Fruit fly (Drosophila melanogaster): ENCODE measurements around the gene CG1677.

dm6 chrX:7285995-7286985 lies 119.3 kb downstream of the CG1677 start, which contains the start of gene CG2059:
- TF ChIP-seq CG11617 (GFP tag; optimal IDR thresholded peaks at IDR 0.05) (peak; percentile 66), kay (GFP tag; ENCODE audit: borderline replicate concordance) (no peak), Crg-1 (GFP tag; optimal IDR thresholded peaks at IDR 0.05) (no peak), Mnt (GFP tag; optimal IDR thresholded peaks at IDR 0.05) (peak; percentile 30), toe (GFP tag; optimal IDR thresholded peaks at IDR 0.05) (peak; percentile 29), CG14711 (tag; optimal IDR thresholded peaks at IDR 0.05) (peak; percentile 62), bab1 (GFP tag; optimal IDR thresholded peaks at IDR 0.05) (peak; percentile 67), CG12768 (GFP tag; optimal IDR thresholded peaks at IDR 0.05) (no peak)
